Worm (Caenorhabditis elegans) whole organism, late embryonic: Measurements from ENCODE around the gene C05B5.17.

Source experiments
- K02D7.2 ChIP-seq: sonication (generic microtip); optimal IDR thresholded peaks from 2 replicates; lab custom pipeline; 2017; ENCODE audit warnings: mild to moderate bottlenecking, missing genetic modification characterization, missing compliant biosample characterization
- ceh-22 ChIP-seq: sonication (generic microtip); optimal IDR thresholded peaks from 2 replicates; lab custom pipeline; 2017; ENCODE audit warnings: missing biosample characterization, missing genetic modification characterization
- lim-6 ChIP-seq: sonication (generic microtip); optimal IDR thresholded peaks from 2 replicates; lab custom pipeline; 2016; ENCODE audit warnings: missing genetic modification characterization, missing compliant biosample characterization

ce11 chrIII:9972192-9972811 lies 26.8 kb downstream of the C05B5.17 start:
- no peak for TF ChIP-seq lim-6 (tag; lab: Kevin White, UChicago)
- no peak for TF ChIP-seq K02D7.2
- TF ChIP-seq ceh-22, result no peak
